Fruit fly (Drosophila melanogaster): Measurements from ENCODE around the gene CG18823.

Gene CG18823

DNA sequence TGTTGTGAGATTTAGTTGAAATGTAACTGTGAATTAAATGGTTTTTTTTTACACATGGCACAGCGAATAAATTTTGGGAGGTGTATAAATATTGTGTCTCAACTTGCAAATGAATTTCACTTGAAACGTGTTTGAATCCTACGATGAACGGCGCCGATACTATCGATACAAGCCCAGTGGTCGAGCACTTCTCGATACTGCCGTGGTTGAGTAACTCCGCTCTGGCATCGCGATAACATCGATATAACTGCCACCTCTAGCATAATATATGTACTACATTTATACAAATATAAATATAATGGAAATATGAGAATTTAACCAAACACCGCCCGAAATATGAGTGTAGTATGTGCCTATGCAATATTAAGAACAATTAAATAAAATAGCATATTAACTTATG is 42.7 kb downstream of the CG18823 start (continued):
- TF ChIP-seq Sry-β (GFP tag; optimal IDR thresholded peaks at IDR 0.05), result no peak
- no peak for TF ChIP-seq bsh (GFP tag; optimal IDR thresholded peaks at IDR 0.05)
- TF ChIP-seq CG10959 (GFP tag; IDR thresholded peaks at IDR 0.05), result no peak
- TF ChIP-seq CG3163 (GFP tag; optimal IDR thresholded peaks at IDR 0.05), result no peak
- no peak for TF ChIP-seq CG1647 (GFP tag; optimal IDR thresholded peaks at IDR 0.05)
- no peak for TF ChIP-seq en (GFP tag; optimal IDR thresholded peaks at IDR 0.05)
- no peak for TF ChIP-seq ATbp (GFP tag; optimal IDR thresholded peaks at IDR 0.05)
- no peak for TF ChIP-seq Dip3 (GFP tag; optimal IDR thresholded peaks at IDR 0.05)
- no peak for TF ChIP-seq CG4282 (GFP tag; optimal IDR thresholded peaks at IDR 0.05)
- TF ChIP-seq CG12071 (GFP tag; optimal IDR thresholded peaks at IDR 0.05), result no peak
- TF ChIP-seq Atf3 (GFP tag; optimal IDR thresholded peaks at IDR 0.05), result no peak
- peak; percentile 96 for TF ChIP-seq unc-4 (GFP tag; IDR thresholded peaks at IDR 0.05; ENCODE audit: partially characterized antibody)
- TF ChIP-seq ab (GFP tag; optimal IDR thresholded peaks at IDR 0.05), result no peak
- peak; percentile 51; the same call in 1 of the 2 replicates for TF ChIP-seq rib (GFP tag; IDR thresholded peaks at IDR 0.05)
- peak; percentile 9 for TF ChIP-seq grau (tag; optimal IDR thresholded peaks at IDR 0.05)
- peak; percentile 99 for TF ChIP-seq zen2 (GFP tag; IDR thresholded peaks at IDR 0.05; ENCODE audit: partially characterized antibody)
- TF ChIP-seq CG1529 (GFP tag; optimal IDR thresholded peaks at IDR 0.05), result no peak
- TF ChIP-seq CG2678 (tag; optimal IDR thresholded peaks at IDR 0.05), result no peak
- peak; percentile 99 for TF ChIP-seq Bgb (GFP tag; IDR thresholded peaks at IDR 0.05; ENCODE audit: partially characterized antibody)
- peak; percentile 30 for TF ChIP-seq CG12659 (GFP tag; optimal IDR thresholded peaks at IDR 0.05)
- no peak for TF ChIP-seq kay (GFP tag; optimal IDR thresholded peaks at IDR 0.05)
- no peak for TF ChIP-seq tll (GFP tag; optimal IDR thresholded peaks at IDR 0.05)
- no peak for TF ChIP-seq CG14050 (GFP tag; IDR thresholded peaks at IDR 0.05)
- no peak for TF ChIP-seq bab2 (GFP tag; optimal IDR thresholded peaks at IDR 0.05)
- TF ChIP-seq CG2199 (GFP tag; IDR thresholded peaks at IDR 0.05), result no peak
- TF ChIP-seq CG6765 (GFP tag; optimal IDR thresholded peaks at IDR 0.05), result no peak
- TF ChIP-seq D19A (tag; optimal IDR thresholded peaks at IDR 0.05), result no peak
- TF ChIP-seq sqz (GFP tag; optimal IDR thresholded peaks at IDR 0.05), result no peak
- no peak for TF ChIP-seq H2.0 (GFP tag; IDR thresholded peaks at IDR 0.05)
- no peak for TF ChIP-seq Asciz (GFP tag; optimal IDR thresholded peaks at IDR 0.05)
- TF ChIP-seq ap (GFP tag; IDR thresholded peaks at IDR 0.05), result no peak
- TF ChIP-seq CG15479 (GFP tag; optimal IDR thresholded peaks at IDR 0.05), result no peak
- TF ChIP-seq run (tag; optimal IDR thresholded peaks at IDR 0.05), result no peak
- peak; percentile 45 for TF ChIP-seq nmo (GFP tag; optimal IDR thresholded peaks at IDR 0.05)
- TF ChIP-seq lmd (GFP tag; IDR thresholded peaks at IDR 0.05), result no peak
- TF ChIP-seq C15 (GFP tag; IDR thresholded peaks at IDR 0.05), result no peak
- TF ChIP-seq CG15011 (GFP tag; optimal IDR thresholded peaks at IDR 0.05), result no peak
- TF ChIP-seq CG12236 (GFP tag; optimal IDR thresholded peaks at IDR 0.05), result no peak
- no peak for TF ChIP-seq chn (GFP tag; optimal IDR thresholded peaks at IDR 0.05)
- peak; percentile 96 for TF ChIP-seq BEAF-32 (GFP tag; optimal IDR thresholded peaks at IDR 0.05)
- peak; percentile 8 for TF ChIP-seq CG13424 (tag; optimal IDR thresholded peaks at IDR 0.05)
- TF ChIP-seq Xbp1 (GFP tag; optimal IDR thresholded peaks at IDR 0.05), result peak; percentile 30
- TF ChIP-seq Dref (GFP tag; IDR thresholded peaks at IDR 0.05), result peak; percentile 91
- no peak for TF ChIP-seq CG14441 (GFP tag; IDR thresholded peaks at IDR 0.05)
- no peak for TF ChIP-seq insv (GFP tag; optimal IDR thresholded peaks at IDR 0.05)
- TF ChIP-seq CG7786 (GFP tag; optimal IDR thresholded peaks at IDR 0.05), result no peak
- no peak for TF ChIP-seq Nf-YB (GFP tag; optimal IDR thresholded peaks at IDR 0.05)
- TF ChIP-seq CG9932 (GFP tag; IDR thresholded peaks at IDR 0.05), result peak; percentile 87
- TF ChIP-seq Drgx (GFP tag; IDR thresholded peaks at IDR 0.05), result no peak
- TF ChIP-seq CG6254 (GFP tag; optimal IDR thresholded peaks at IDR 0.05), result no peak
- TF ChIP-seq CG6854 (GFP tag; optimal IDR thresholded peaks at IDR 0.05), result no peak
